Worm (Caenorhabditis elegans): ENCODE measurements around the gene C09G12.5.

Gene C09G12.5

ce11 chrIV:3519352-3519751 lies 40.2 kb downstream of the C09G12.5 start (continued):
- TF ChIP-seq nhr-23 (tag; optimal IDR thresholded peaks at IDR 0.05) (peak; percentile 30), nhr-76 (tag; optimal IDR thresholded peaks at IDR 0.05) (no peak), pha-4 (tag; optimal IDR thresholded peaks at IDR 0.05) (no peak), ztf-4 (tag; optimal IDR thresholded peaks at IDR 0.05) (no peak), nhr-77 (tag; optimal IDR thresholded peaks at IDR 0.05) (no peak), nhr-28 (tag; optimal IDR thresholded peaks at IDR 0.05) (no peak), fos-1 (tag; optimal IDR thresholded peaks at IDR 0.05) (no peak), snpc-4 (tag; optimal IDR thresholded peaks at IDR 0.05) (peak; percentile 95), ZK546.5 (tag; optimal IDR thresholded peaks at IDR 0.05) (no peak), tbx-2 (tag; optimal IDR thresholded peaks at IDR 0.05) (no peak), elt-3 (tag; optimal IDR thresholded peaks at IDR 0.05) (no peak), ztf-11 (tag; optimal IDR thresholded peaks at IDR 0.05) (no peak), ceh-82 (tag; optimal IDR thresholded peaks at IDR 0.05) (no peak), elt-2 (tag; optimal IDR thresholded peaks at IDR 0.05) (no peak), elt-1 (tag; optimal IDR thresholded peaks at IDR 0.05) (no peak)

ce11 chrIV:3520374-3520773 lies 41.2 kb downstream of the C09G12.5 start:
- no peak for TF ChIP-seq nhr-67 (tag; optimal IDR thresholded peaks at IDR 0.05)
- TF ChIP-seq nhr-237 (tag; optimal IDR thresholded peaks at IDR 0.05) = no peak
- peak; percentile 13 for TF ChIP-seq lin-39 (tag; optimal IDR thresholded peaks at IDR 0.05)

DNA sequence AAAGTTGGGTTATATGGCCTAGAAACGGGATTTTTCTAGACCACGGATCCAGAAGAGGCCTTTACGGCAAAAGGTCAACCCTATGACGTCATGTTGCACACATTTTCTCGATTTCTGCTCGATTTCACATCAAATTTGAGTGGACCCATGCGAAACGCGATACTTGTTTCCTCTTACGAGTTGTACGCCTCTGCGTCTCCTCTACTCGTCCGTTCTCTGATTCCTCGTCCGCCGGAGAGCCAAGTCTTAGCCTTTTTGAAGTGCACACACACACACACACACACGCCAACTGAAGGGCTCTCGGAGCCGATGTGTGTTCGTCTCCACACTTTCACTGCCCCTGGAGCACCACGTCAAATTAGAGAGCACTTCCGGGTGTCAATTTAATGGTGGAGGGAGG lies 41.8 kb downstream of the C09G12.5 start:
- no peak for TF ChIP-seq mml-1 (tag; optimal IDR thresholded peaks at IDR 0.05)
- no peak for TF ChIP-seq nhr-25 (tag; optimal IDR thresholded peaks at IDR 0.05)
- TF ChIP-seq elt-3 (tag; optimal IDR thresholded peaks at IDR 0.05) = no peak
- peak; percentile 27 for TF ChIP-seq lin-39 (tag; optimal IDR thresholded peaks at IDR 0.05)
- TF ChIP-seq hmg-11 (tag; optimal IDR thresholded peaks at IDR 0.05) = peak; percentile 73
- TF ChIP-seq aly-2 (tag; optimal IDR thresholded peaks at IDR 0.05) = no peak
- no peak for TF ChIP-seq egl-27 (tag; optimal IDR thresholded peaks at IDR 0.05)
- no peak for TF ChIP-seq fkh-2 (tag; optimal IDR thresholded peaks at IDR 0.05)
- peak; percentile 40 for TF ChIP-seq nfya-1 (tag; optimal IDR thresholded peaks at IDR 0.05; ENCODE audit: insufficient read depth)
- peak; percentile 22 for TF ChIP-seq tbx-2 (tag; optimal IDR thresholded peaks at IDR 0.05)
- TF ChIP-seq nhr-23 (tag; optimal IDR thresholded peaks at IDR 0.05) = no peak
- TF ChIP-seq egl-5 (tag; optimal IDR thresholded peaks at IDR 0.05) = peak; percentile 33
- no peak for TF ChIP-seq unc-39 (tag; optimal IDR thresholded peaks at IDR 0.05)
- TF ChIP-seq jun-1 (tag; optimal IDR thresholded peaks at IDR 0.05) = no peak
- TF ChIP-seq nhr-76 (tag; optimal IDR thresholded peaks at IDR 0.05) = no peak
- TF ChIP-seq ceh-16 (tag; optimal IDR thresholded peaks at IDR 0.05) = no peak
- TF ChIP-seq pha-4 (tag; optimal IDR thresholded peaks at IDR 0.05) = no peak

- TF ChIP-seq nhr-23 (tag; optimal IDR thresholded peaks at IDR 0.05) = peak; percentile 7
- TF ChIP-seq pqm-1 (tag; optimal IDR thresholded peaks at IDR 0.05) = no peak
- TF ChIP-seq nhr-12 (tag; optimal IDR thresholded peaks at IDR 0.05) = no peak
- TF ChIP-seq elt-3 (tag; optimal IDR thresholded peaks at IDR 0.05) = no peak
Observed at ce11 chrIV:3521710-3522109, 42.6 kb downstream of the C09G12.5 start.

DNA sequence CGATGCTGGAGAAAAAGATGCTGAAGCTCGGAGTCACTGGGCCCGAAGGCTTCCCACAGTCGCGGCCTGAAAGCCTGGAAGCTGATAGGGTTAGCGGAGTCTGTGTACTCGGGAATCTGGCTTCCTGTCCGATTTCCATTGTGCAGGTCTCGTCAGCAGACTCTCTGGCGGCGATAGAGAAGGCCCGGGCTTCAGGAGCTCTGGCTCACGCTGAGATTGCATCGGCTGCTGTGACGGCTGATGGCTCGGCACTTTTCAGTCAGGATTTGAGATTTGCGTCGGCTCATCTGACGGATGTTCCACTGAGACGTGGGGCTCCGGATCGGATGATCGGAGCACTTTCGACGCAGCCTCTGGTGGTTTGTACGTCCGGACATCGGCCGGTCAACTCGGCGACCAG lies 44.3 kb downstream of the C09G12.5 start:
- no peak for TF ChIP-seq ceh-16 (tag; optimal IDR thresholded peaks at IDR 0.05)
- no peak for TF ChIP-seq nhr-76 (tag; optimal IDR thresholded peaks at IDR 0.05)
- no peak for TF ChIP-seq ceh-9 (tag; optimal IDR thresholded peaks at IDR 0.05)
- no peak for TF ChIP-seq snpc-4 (tag; optimal IDR thresholded peaks at IDR 0.05)

- no peak for TF ChIP-seq elt-3 (tag; optimal IDR thresholded peaks at IDR 0.05)
- TF ChIP-seq lsy-12 (tag; optimal IDR thresholded peaks at IDR 0.05) = peak; percentile 45
- TF ChIP-seq snpc-4 (tag; optimal IDR thresholded peaks at IDR 0.05) = no peak
- peak; percentile 56 for TF ChIP-seq skn-1 (tag; optimal IDR thresholded peaks at IDR 0.05)
- TF ChIP-seq nfya-1 (tag; optimal IDR thresholded peaks at IDR 0.05; ENCODE audit: insufficient read depth) = peak; percentile 25
- TF ChIP-seq jun-1 (tag; optimal IDR thresholded peaks at IDR 0.05) = peak; percentile 29
- TF ChIP-seq nhr-25 (tag; optimal IDR thresholded peaks at IDR 0.05) = peak; percentile 14
- TF ChIP-seq nhr-23 (tag; optimal IDR thresholded peaks at IDR 0.05) = peak; percentile 21
- peak; percentile 10 for TF ChIP-seq hmg-11 (tag; optimal IDR thresholded peaks at IDR 0.05)
- TF ChIP-seq elt-2 (tag; optimal IDR thresholded peaks at IDR 0.05) = peak; percentile 28
- peak; percentile 48 for TF ChIP-seq lin-39 (tag; optimal IDR thresholded peaks at IDR 0.05)
- peak; percentile 41 for TF ChIP-seq pha-4 (tag; optimal IDR thresholded peaks at IDR 0.05)
- no peak for TF ChIP-seq nhr-67 (tag; optimal IDR thresholded peaks at IDR 0.05)
Observed at ce11 chrIV:3524584-3525020, 45.5 kb downstream of the C09G12.5 start.

All from whole organism, L3 larva.